Fruit fly (Drosophila melanogaster) whole organism, embryonic: Measurements from ENCODE around the gene Uba2.

Experiments
- Abd-B ChIP-seq: fragments of 200-800 bp; sonication (Bioruptor generic); optimal IDR thresholded peaks from 2 replicates; lab custom pipeline; 2018; ENCODE audit warnings: missing biosample characterization, mild to moderate bottlenecking, missing genetic modification characterization, moderate library complexity
- Atf3 ChIP-seq: fragments of 200-800 bp; sonication (Bioruptor generic); optimal IDR thresholded peaks from 3 replicates; lab custom pipeline; 2016; ENCODE audit warnings: missing biosample characterization, missing genetic modification characterization
- C15 ChIP-seq: fragments of 200-800 bp; sonication (Bioruptor generic); IDR thresholded peaks from 3 replicates; pipeline ENCODE4 v1.3.6; 2022; ENCODE audit warnings: missing biosample characterization, missing genetic modification characterization
- CG10274 ChIP-seq: fragments of 200-800 bp; sonication (Bioruptor generic); optimal IDR thresholded peaks from 3 replicates; lab custom pipeline; 2017; ENCODE audit warnings: missing biosample characterization, mild to moderate bottlenecking, missing genetic modification characterization
- CG10321 ChIP-seq: fragments of 200-800 bp; sonication (Bioruptor generic); IDR thresholded peaks from 2 replicates; pipeline ENCODE4 v1.3.6; 2022; ENCODE audit warnings: missing biosample characterization, missing genetic modification characterization
- CG11456 ChIP-seq: fragments of 200-800 bp; sonication (Bioruptor generic); IDR thresholded peaks from 3 replicates; pipeline ENCODE4 v1.3.6; 2022; ENCODE audit warnings: missing biosample characterization, missing genetic modification characterization
- CG1233 ChIP-seq: fragments of 200-800 bp; sonication (Bioruptor generic); optimal IDR thresholded peaks from 4 replicates; lab custom pipeline; 2018; ENCODE audit warnings: missing biosample characterization, mild to moderate bottlenecking, missing genetic modification characterization
- CG15073 ChIP-seq: fragments of 200-800 bp; sonication (Bioruptor generic); optimal IDR thresholded peaks from 2 replicates; lab custom pipeline; 2016; ENCODE audit warnings: missing biosample characterization, missing genetic modification characterization
- CG15601 ChIP-seq: fragments of 200-800 bp; sonication (Bioruptor generic); optimal IDR thresholded peaks from 3 replicates; lab custom pipeline; 2019; ENCODE audit warnings: missing biosample characterization, mild to moderate bottlenecking, missing genetic modification characterization, moderate library complexity
- CG17328 ChIP-seq: fragments of 200-800 bp; sonication (Bioruptor generic); IDR thresholded peaks from 2 replicates; pipeline ENCODE4 v1.3.6; 2022; ENCODE audit warnings: missing biosample characterization, missing genetic modification characterization
- CG17385 ChIP-seq: fragments of 200-800 bp; sonication (Bioruptor generic); optimal IDR thresholded peaks from 3 replicates; lab custom pipeline; 2018; ENCODE audit warnings: missing biosample characterization, mild to moderate bottlenecking, missing genetic modification characterization
- CG17802 ChIP-seq: fragments of 200-800 bp; sonication (Bioruptor generic); optimal IDR thresholded peaks from 2 replicates; lab custom pipeline; 2018; ENCODE audit warnings: missing biosample characterization, mild to moderate bottlenecking, missing genetic modification characterization, moderate library complexity
- CG18011 ChIP-seq: fragments of 200-800 bp; sonication (Bioruptor generic); optimal IDR thresholded peaks from 2 replicates; lab custom pipeline; 2017; ENCODE audit warnings: missing biosample characterization, missing genetic modification characterization, mild to moderate bottlenecking, moderate library complexity, missing genotype
- CG2875 ChIP-seq: fragments of 200-800 bp; sonication (Bioruptor generic); optimal IDR thresholded peaks from 2 replicates; lab custom pipeline; 2017; ENCODE audit warnings: missing biosample characterization, mild to moderate bottlenecking, missing genetic modification characterization, missing genetic modification reagents
- CG31365 ChIP-seq: fragments of 200-800 bp; sonication (Bioruptor generic); optimal IDR thresholded peaks from 2 replicates; lab custom pipeline; 2018; ENCODE audit warnings: missing biosample characterization, mild to moderate bottlenecking, missing genetic modification characterization
- CG33557 ChIP-seq: fragments of 200-800 bp; sonication (Bioruptor generic); optimal IDR thresholded peaks from 2 replicates; lab custom pipeline; 2019; ENCODE audit warnings: missing biosample characterization, mild to moderate bottlenecking, missing genetic modification characterization, moderate library complexity
- CG34224 ChIP-seq: fragments of 200-800 bp; sonication (Bioruptor generic); IDR thresholded peaks from 3 replicates; pipeline ENCODE4 v1.3.6; 2022; ENCODE audit warnings: missing biosample characterization, missing genetic modification characterization; ENCODE audit not compliant: partially characterized antibody
- CG3995 ChIP-seq: fragments of 200-800 bp; sonication (Bioruptor generic); optimal IDR thresholded peaks from 3 replicates; lab custom pipeline; 2016; ENCODE audit warnings: missing biosample characterization, missing genetic modification characterization
- CG6689 ChIP-seq: fragments of 200-800 bp; sonication (Bioruptor generic); IDR thresholded peaks from 2 replicates; pipeline ENCODE4 v1.3.6; 2022; ENCODE audit warnings: missing biosample characterization, missing genetic modification characterization
- CG7372 ChIP-seq: fragments of 200-800 bp; sonication (Bioruptor generic); IDR thresholded peaks from 2 replicates; pipeline ENCODE4 v1.3.6; 2022; ENCODE audit warnings: missing biosample characterization, missing genetic modification characterization
- Camta ChIP-seq: fragments of 200-800 bp; sonication (Bioruptor generic); optimal IDR thresholded peaks from 2 replicates; lab custom pipeline; 2016; ENCODE audit warnings: missing biosample characterization, missing genetic modification characterization
- CoRest ChIP-seq: fragments of 200-800 bp; sonication (Bioruptor generic); optimal IDR thresholded peaks from 3 replicates; lab custom pipeline; 2018; ENCODE audit warnings: missing biosample characterization, mild to moderate bottlenecking, missing genetic modification characterization, moderate library complexity
- D19A ChIP-seq: fragments of 200-800 bp; optimal IDR thresholded peaks from 3 replicates; lab custom pipeline; 2019; ENCODE audit warnings: missing biosample characterization, mild to moderate bottlenecking, missing genetic modification characterization, moderate library complexity
- Dad ChIP-seq: fragments of 200-800 bp; sonication (Bioruptor generic); optimal IDR thresholded peaks from 3 replicates; lab custom pipeline; 2016; ENCODE audit warnings: missing biosample characterization, missing genetic modification characterization
- Deaf1 ChIP-seq: fragments of 200-800 bp; optimal IDR thresholded peaks from 3 replicates; lab custom pipeline; 2019; ENCODE audit warnings: missing biosample characterization, mild to moderate bottlenecking, missing genetic modification characterization, moderate library complexity
- Dp ChIP-seq: fragments of 200-800 bp; sonication (Bioruptor generic); optimal IDR thresholded peaks from 2 replicates; lab custom pipeline; 2018; ENCODE audit warnings: missing biosample characterization, mild to moderate bottlenecking, missing genetic modification characterization, moderate library complexity
- Ets65A ChIP-seq: fragments of 200-800 bp; sonication (Bioruptor generic); peaks from one replicate; lab custom pipeline; 2016; ENCODE audit warnings: missing biosample characterization, missing genetic modification characterization
- GATAe ChIP-seq: fragments of 200-800 bp; sonication (Bioruptor generic); conservative IDR thresholded peaks from 2 replicates; pipeline ENCODE4 v1.3.6; 2022; ENCODE audit warnings: missing biosample characterization, missing genetic modification characterization
- Lhr ChIP-seq: fragments of 200-800 bp; sonication (Bioruptor generic); optimal IDR thresholded peaks from 3 replicates; lab custom pipeline; 2017; ENCODE audit warnings: mild to moderate bottlenecking, missing biosample characterization, missing genetic modification reagents, missing genetic modification characterization
- Myb ChIP-seq: fragments of 200-800 bp; sonication (Bioruptor generic); optimal IDR thresholded peaks from 2 replicates; lab custom pipeline; 2016; ENCODE audit warnings: missing biosample characterization, missing genetic modification characterization
- Nf-YA ChIP-seq: fragments of 200-800 bp; sonication (Bioruptor generic); IDR thresholded peaks from 2 replicates; pipeline ENCODE4 v1.3.6; 2022; ENCODE audit warnings: missing biosample characterization, missing genetic modification characterization
- Nf-YC ChIP-seq: fragments of 200-800 bp; optimal IDR thresholded peaks from 3 replicates; lab custom pipeline; 2019; ENCODE audit warnings: missing biosample characterization, mild to moderate bottlenecking, missing genetic modification characterization, moderate library complexity
- PHDP ChIP-seq: fragments of 200-800 bp; sonication (Bioruptor generic); optimal IDR thresholded peaks from 3 replicates; lab custom pipeline; 2018; ENCODE audit warnings: missing biosample characterization, mild to moderate bottlenecking, missing genetic modification characterization, moderate library complexity
- Sox102F ChIP-seq: fragments of 200-800 bp; sonication (Bioruptor generic); optimal IDR thresholded peaks from 2 replicates; lab custom pipeline; 2018; ENCODE audit warnings: missing biosample characterization, mild to moderate bottlenecking, missing genetic modification characterization, moderate library complexity
- cg ChIP-seq: fragments of 200-800 bp; sonication (Bioruptor generic); optimal IDR thresholded peaks from 3 replicates; lab custom pipeline; 2019; ENCODE audit warnings: missing biosample characterization, mild to moderate bottlenecking, missing genetic modification characterization, moderate library complexity
- chinmo ChIP-seq: fragments of 200-800 bp; sonication (Bioruptor generic); IDR thresholded peaks from 4 replicates; pipeline ENCODE4 v1.3.6; 2022; ENCODE audit warnings: missing biosample characterization, missing genetic modification characterization; ENCODE audit not compliant: partially characterized antibody
- crp ChIP-seq, 2 experiments: fragments of 200-800 bp; sonication (Bioruptor generic); optimal IDR thresholded peaks; 2 replicates in 1 of 2; 3 replicates in 1 of 2; lab custom pipeline; 2017; ENCODE audit warnings: missing biosample characterization in 2 of 2, missing genetic modification characterization in 2 of 2, mild to moderate bottlenecking in 1 of 2, moderate library complexity in 1 of 2
- pros ChIP-seq: fragments of 200-800 bp; sonication (Bioruptor generic); optimal IDR thresholded peaks from 3 replicates; lab custom pipeline; 2019; ENCODE audit warnings: missing biosample characterization, mild to moderate bottlenecking, missing genetic modification characterization, moderate library complexity
- pzg ChIP-seq: fragments of 200-800 bp; sonication (Bioruptor generic); optimal IDR thresholded peaks from 3 replicates; lab custom pipeline; 2018; ENCODE audit warnings: missing biosample characterization, mild to moderate bottlenecking, missing genetic modification characterization, moderate library complexity
- ro ChIP-seq: fragments of 200-800 bp; sonication (Bioruptor generic); IDR thresholded peaks from 2 replicates; pipeline ENCODE4 v1.3.6; 2022; ENCODE audit warnings: missing biosample characterization, missing genetic modification characterization
- sens ChIP-seq: fragments of 200-800 bp; sonication (Bioruptor generic); peaks from one replicate; lab custom pipeline; 2016; ENCODE audit warnings: missing biosample characterization, missing genetic modification characterization
- sim ChIP-seq: fragments of 200-800 bp; sonication (Bioruptor generic); IDR thresholded peaks from 2 replicates; pipeline ENCODE4 v1.3.6; 2022; ENCODE audit warnings: missing biosample characterization, missing genetic modification characterization
- tll ChIP-seq, 2 experiments: fragments of 200-800 bp in 1 of 2; fragments of >200 bp in 1 of 2; sonication (Bioruptor generic) in 1 of 2; optimal IDR thresholded peaks; 2 replicates each; lab custom pipeline; 2017 to 2019; ENCODE audit warnings: missing biosample characterization in 2 of 2, missing genetic modification characterization in 2 of 2, mild to moderate bottlenecking in 1 of 2, moderate library complexity in 1 of 2
- vvl ChIP-seq: fragments of 200-800 bp; sonication (Bioruptor generic); IDR thresholded peaks from 2 replicates; pipeline ENCODE4 v1.3.6; 2022; ENCODE audit warnings: missing biosample characterization, missing genetic modification characterization

Uba2 gene

dm6 chr3L:8175818-8176217 lies 48.2 kb upstream of the Uba2 start, which contains the start of gene RecQ4 (continued):
- TF ChIP-seq sim (GFP tag; lab: Robert Waterston, UW) (no peak), CG11456 (no peak), CG10274 (no peak), tll (GFP tag; optimal IDR thresholded peaks at IDR 0.05; lab: Kevin White, UChicago) (no peak), ro (GFP tag; lab: Robert Waterston, UW) (no peak), CG2875 (GFP tag; lab: Kevin White, UChicago) (no peak)

- no peak for TF ChIP-seq Sox102F (GFP tag; lab: Kevin White, UChicago)
- no peak for TF ChIP-seq Nf-YA (GFP tag; lab: Robert Waterston, UW)
- 0 out of 4 replicates have a peak, but pooled peaks have one; percentile 50 for TF ChIP-seq chinmo (GFP tag; lab: Robert Waterston, UW)
- no peak for TF ChIP-seq Atf3
- no peak for TF ChIP-seq CG33557
- no peak for TF ChIP-seq CG17328 (GFP tag; lab: Robert Waterston, UW)
- TF ChIP-seq C15 (GFP tag; lab: Robert Waterston, UW), result no peak
- peak; percentile 21 for TF ChIP-seq sens (GFP tag; lab: Kevin White, UChicago)
- no peak for TF ChIP-seq Dad (GFP tag; lab: Kevin White, UChicago)
- no peak for TF ChIP-seq Camta (GFP tag; lab: Kevin White, UChicago)
- no peak for TF ChIP-seq GATAe (GFP tag; lab: Robert Waterston, UW)
- TF ChIP-seq Deaf1, result peak; percentile 67
- TF ChIP-seq CG7372, result no peak
Observed at dm6 chr3L:8165436-8165835, 37.8 kb upstream of the Uba2 start, which contains the start of gene CG13675. TSS of gene CG13675 (minus strand) at chr3L:8165518.

dm6 chr3L:8159724-8160422 lies 32.3 kb upstream of the Uba2 start, which contains the start of gene CG43886:
TSS of gene CG43886 (minus strand) at chr3L:8159774.
- TF ChIP-seq CG3995 (peak; percentile 6), CoRest (tag; lab: Kevin White, UChicago) (peak; percentile 21), crp (GFP tag; optimal IDR thresholded peaks at IDR 0.05; lab: Kevin White, UChicago) (peak in 1 of 2 experiments; percentile 8), pzg (peak; percentile 21), Myb (GFP tag; lab: Kevin White, UChicago) (peak; percentile 99), CG31365 (tag; lab: Kevin White, UChicago) (peak; percentile 88), vvl (peak; percentile 49; the same call in 1 of the 2 replicates), CG18011 (peak; percentile 96), CG15073 (no peak), CG6689 (GFP tag; lab: Robert Waterston, UW) (no peak), CG15601 (tag; lab: Kevin White, UChicago) (no peak), pros (GFP tag; lab: Kevin White, UChicago) (no peak), Abd-B (GFP tag; lab: Kevin White, UChicago) (peak; percentile 60), Ets65A (GFP tag; lab: Kevin White, UChicago) (peak; percentile 72), Dp (GFP tag; lab: Kevin White, UChicago) (peak; percentile 41)

dm6 chr3L:8158715-8159380 lies 31.2 kb upstream of the Uba2 start, which contains the start of gene CG42445:
TSS of gene CG42445 (minus strand) at chr3L:8158900.
- TF ChIP-seq CG10321 (GFP tag; lab: Robert Waterston, UW), result peak; percentile 81
- no peak for TF ChIP-seq CG17802
- TF ChIP-seq Lhr (GFP tag; lab: Kevin White, UChicago), result no peak
- peak; percentile 10 for TF ChIP-seq pzg
- peak; percentile 54 for TF ChIP-seq CG31365 (tag; lab: Kevin White, UChicago)
- TF ChIP-seq CG1233, result no peak
- 0 out of 3 replicates have a peak, but pooled peaks have one; percentile 18 for TF ChIP-seq CG34224
- peak; percentile 69 for TF ChIP-seq Myb (GFP tag; lab: Kevin White, UChicago)
- TF ChIP-seq CG18011, result peak; percentile 96
- no peak for TF ChIP-seq PHDP
- TF ChIP-seq D19A (tag; lab: Kevin White, UChicago), result peak; percentile 29
- peak; percentile 61 for TF ChIP-seq CG17385 (GFP tag; lab: Kevin White, UChicago)
- TF ChIP-seq cg (GFP tag; lab: Kevin White, UChicago), result no peak
- peak; percentile 20 for TF ChIP-seq Nf-YC
